Worm (Caenorhabditis elegans) whole organism, young adult: ENCODE results near the gene gln-5.

ENCODE experiments used
- D2030.7 ChIP-seq: fragments of 200-800 bp; sonication (Bioruptor generic); IDR thresholded peaks from 2 replicates; pipeline ENCODE4 v1.3.6; 2022; ENCODE audit warnings: missing genetic modification reagents, missing genetic modification characterization, missing compliant biosample characterization
- F22D6.2 ChIP-seq: sonication (generic microtip); optimal IDR thresholded peaks from 2 replicates; lab custom pipeline; 2016; ENCODE audit warnings: mild to moderate bottlenecking, missing genetic modification characterization, missing compliant biosample characterization
- F23B12.7 ChIP-seq: sonication (generic microtip); optimal IDR thresholded peaks from 2 replicates; lab custom pipeline; 2017; ENCODE audit warnings: missing genetic modification characterization, mild to moderate bottlenecking, missing compliant biosample characterization, antibody characterized with exemption, moderate library complexity; ENCODE audit not compliant: insufficient read depth
- F37B4.10 ChIP-seq: fragments of 200-800 bp; sonication (Bioruptor generic); IDR thresholded peaks from 2 replicates; pipeline ENCODE4 v1.3.6; 2022; ENCODE audit warnings: missing genetic modification characterization, missing compliant biosample characterization
- F39B2.1 ChIP-seq: fragments of 200-800 bp; sonication (Bioruptor generic); IDR thresholded peaks from 2 replicates; pipeline ENCODE4 v1.3.6; 2022; ENCODE audit warnings: missing genetic modification reagents, missing genetic modification characterization, missing compliant biosample characterization
- F49E8.2 ChIP-seq: sonication (generic microtip); optimal IDR thresholded peaks from 3 replicates; lab custom pipeline; 2017; ENCODE audit warnings: missing genetic modification characterization, mild to moderate bottlenecking, missing compliant biosample characterization, antibody characterized with exemption, moderate library complexity; ENCODE audit not compliant: insufficient read depth
- F52B5.7 ChIP-seq: sonication (generic microtip); optimal IDR thresholded peaks from 2 replicates; lab custom pipeline; 2016; ENCODE audit warnings: mild to moderate bottlenecking, missing genetic modification characterization, missing compliant biosample characterization
- F55B11.4 ChIP-seq: sonication (generic microtip); optimal IDR thresholded peaks from 2 replicates; lab custom pipeline; 2016; ENCODE audit warnings: missing compliant biosample characterization, missing genetic modification characterization, borderline replicate concordance; ENCODE audit not compliant: insufficient read depth
- F57A8.1 ChIP-seq: fragments of 200-800 bp; sonication (Bioruptor generic); optimal IDR thresholded peaks from 2 replicates; lab custom pipeline; 2018; ENCODE audit warnings: mild to moderate bottlenecking, missing genetic modification characterization, moderate library complexity, missing compliant biosample characterization
- K11D2.4 ChIP-seq: fragments of 200-800 bp; sonication (Bioruptor generic); IDR thresholded peaks from 2 replicates; pipeline ENCODE4 v1.3.6; 2022; ENCODE audit warnings: missing genetic modification reagents, missing genetic modification characterization, missing compliant biosample characterization
- K12H6.12 ChIP-seq: fragments of 200-800 bp; sonication (Bioruptor generic); optimal IDR thresholded peaks from 2 replicates; lab custom pipeline; 2018; ENCODE audit warnings: mild to moderate bottlenecking, missing genetic modification characterization, missing compliant biosample characterization
- T07F8.4 ChIP-seq: sonication (generic microtip); optimal IDR thresholded peaks from 2 replicates; lab custom pipeline; 2016; ENCODE audit warnings: mild to moderate bottlenecking, missing genetic modification characterization, moderate library complexity, missing compliant biosample characterization
- T26A5.8 ChIP-seq: sonication (generic microtip); optimal IDR thresholded peaks from 2 replicates; lab custom pipeline; 2016; ENCODE audit warnings: missing genetic modification characterization, missing compliant biosample characterization
- Y53G8AR.9 ChIP-seq: fragments of 200-800 bp; sonication (Bioruptor generic); conservative IDR thresholded peaks from 2 replicates; pipeline ENCODE4 v1.3.6; 2022; ENCODE audit warnings: missing genetic modification reagents, missing genetic modification characterization, missing compliant biosample characterization
- Y56A3A.18 ChIP-seq: fragments of 200-800 bp; sonication (Bioruptor generic); IDR thresholded peaks from 2 replicates; pipeline ENCODE4 v1.3.6; 2022; ENCODE audit warnings: missing genetic modification reagents, missing genetic modification characterization, missing compliant biosample characterization
- Y67H2A.10 ChIP-seq: fragments of 200-800 bp; sonication (Bioruptor generic); conservative IDR thresholded peaks from 2 replicates; pipeline ENCODE4 v1.3.6; 2022; ENCODE audit warnings: missing genetic modification reagents, missing genetic modification characterization, missing compliant biosample characterization
- Y79H2A.3 ChIP-seq: fragments of 200-800 bp; sonication (Bioruptor generic); conservative IDR thresholded peaks from 2 replicates; pipeline ENCODE4 v1.3.6; 2022; ENCODE audit warnings: missing genetic modification reagents, missing genetic modification characterization, missing compliant biosample characterization
- Y95B8A.8 ChIP-seq: fragments of 200-800 bp; sonication (Bioruptor generic); IDR thresholded peaks from 2 replicates; pipeline ENCODE4 v1.3.6; 2022; ENCODE audit warnings: missing genetic modification reagents, missing genetic modification characterization, missing compliant biosample characterization
- ZK185.1 ChIP-seq: sonication (generic microtip); optimal IDR thresholded peaks from 2 replicates; lab custom pipeline; 2016; ENCODE audit warnings: mild to moderate bottlenecking, missing genetic modification characterization, missing compliant biosample characterization; ENCODE audit not compliant: poor library complexity, severe bottlenecking
- atf-7 ChIP-seq: sonication (generic microtip); optimal IDR thresholded peaks from 2 replicates; lab custom pipeline; 2017; ENCODE audit warnings: mild to moderate bottlenecking, missing genetic modification characterization, missing compliant biosample characterization
- attf-3 ChIP-seq: fragments of 200-800 bp; sonication (Bioruptor generic); conservative IDR thresholded peaks from 2 replicates; pipeline ENCODE4 v1.3.6; 2022; ENCODE audit warnings: missing genetic modification reagents, missing genetic modification characterization, missing compliant biosample characterization
- attf-5 ChIP-seq: fragments of 200-800 bp; sonication (Bioruptor generic); optimal IDR thresholded peaks from 2 replicates; lab custom pipeline; 2018; ENCODE audit warnings: mild to moderate bottlenecking, missing genetic modification characterization, missing compliant biosample characterization
- bed-1 ChIP-seq: fragments of 200-800 bp; sonication (Bioruptor generic); IDR thresholded peaks from 2 replicates; pipeline ENCODE4 v1.3.6; 2022; ENCODE audit warnings: missing genetic modification reagents, missing genetic modification characterization, missing compliant biosample characterization
- ceh-40 ChIP-seq: fragments of 200-800 bp; sonication (Bioruptor generic); IDR thresholded peaks from 2 replicates; pipeline ENCODE4 v1.3.6; 2022; ENCODE audit warnings: missing genetic modification characterization, missing compliant biosample characterization
- chd-7 ChIP-seq: sonication (generic microtip); optimal IDR thresholded peaks from 2 replicates; lab custom pipeline; 2016; ENCODE audit warnings: mild to moderate bottlenecking, missing genetic modification characterization, moderate library complexity, missing compliant biosample characterization
- die-1 ChIP-seq: sonication (generic microtip); optimal IDR thresholded peaks from 2 replicates; lab custom pipeline; 2016; ENCODE audit warnings: missing genotype, mild to moderate bottlenecking, missing genetic modification characterization, missing compliant biosample characterization
- dox-1 ChIP-seq: fragments of 200-800 bp; sonication (Bioruptor generic); IDR thresholded peaks from 2 replicates; pipeline ENCODE4 v1.3.6; 2022; ENCODE audit warnings: missing genetic modification reagents, missing genetic modification characterization, missing compliant biosample characterization
- efl-1 ChIP-seq: fragments of 150-350 bp; optimal IDR thresholded peaks from 2 replicates; lab custom pipeline; 2014; ENCODE audit warnings: missing biosample characterization, missing genetic modification reagents, missing genetic modification characterization
- him-1 ChIP-seq: sonication (generic microtip); optimal IDR thresholded peaks from 2 replicates; lab custom pipeline; 2016; ENCODE audit warnings: missing genotype, missing genetic modification reagents, missing genetic modification characterization, missing compliant biosample characterization
- let-526 ChIP-seq: fragments of 200-800 bp; sonication (Bioruptor generic); IDR thresholded peaks from 2 replicates; pipeline ENCODE4 v1.3.6; 2022; ENCODE audit warnings: missing genetic modification reagents, missing genetic modification characterization, missing compliant biosample characterization
- lin-40 ChIP-seq: sonication (generic microtip); optimal IDR thresholded peaks from 2 replicates; lab custom pipeline; 2016; ENCODE audit warnings: missing genetic modification characterization, mild to moderate bottlenecking, missing compliant biosample characterization, missing genotype, missing genetic modification reagents
- lsl-1 ChIP-seq: fragments of 200-800 bp; sonication (Bioruptor generic); optimal IDR thresholded peaks from 2 replicates; lab custom pipeline; 2018; ENCODE audit warnings: mild to moderate bottlenecking, missing genetic modification characterization, moderate library complexity, missing compliant biosample characterization
- madf-10 ChIP-seq: sonication (generic microtip); optimal IDR thresholded peaks from 2 replicates; lab custom pipeline; 2016; ENCODE audit warnings: mild to moderate bottlenecking, missing genetic modification characterization, missing compliant biosample characterization
- mxl-1 ChIP-seq: sonication (generic microtip); optimal IDR thresholded peaks from 2 replicates; lab custom pipeline; 2016; ENCODE audit warnings: missing genetic modification characterization, missing compliant biosample characterization
- nfyb-1 ChIP-seq: fragments of 200-800 bp; sonication (Bioruptor generic); IDR thresholded peaks from 2 replicates; pipeline ENCODE4 v1.3.6; 2022; ENCODE audit warnings: missing genetic modification reagents, missing genetic modification characterization, missing compliant biosample characterization
- nhr-179 ChIP-seq: sonication (generic microtip); optimal IDR thresholded peaks from 2 replicates; lab custom pipeline; 2016; ENCODE audit warnings: mild to moderate bottlenecking, missing genetic modification characterization, missing compliant biosample characterization
- rpc-1 ChIP-seq, 2 experiments: fragments of 150-350 bp in 1 of 2; sonication (generic microtip) in 1 of 2; optimal IDR thresholded peaks; 2 replicates each; lab custom pipeline; 2014 to 2018; ENCODE audit warnings: missing biosample characterization in 1 of 2, missing genetic modification characterization in 1 of 2, missing genetic modification reagents in 1 of 2, missing genotype in 1 of 2
- sdz-38 ChIP-seq: sonication (generic microtip); optimal IDR thresholded peaks from 2 replicates; lab custom pipeline; 2016; ENCODE audit warnings: missing genotype, missing genetic modification characterization, missing compliant biosample characterization
- snpc-1.3 ChIP-seq: sonication (generic microtip); optimal IDR thresholded peaks from 2 replicates; lab custom pipeline; 2017; ENCODE audit warnings: missing genetic modification characterization, mild to moderate bottlenecking, missing compliant biosample characterization, antibody characterized with exemption, moderate library complexity, missing genotype, missing genetic modification reagents; ENCODE audit not compliant: insufficient read depth
- sptf-2 ChIP-seq: fragments of 200-800 bp; sonication (Bioruptor generic); optimal IDR thresholded peaks from 2 replicates; lab custom pipeline; 2018; ENCODE audit warnings: mild to moderate bottlenecking, missing genetic modification characterization, missing compliant biosample characterization
- tbx-9 ChIP-seq: sonication (generic microtip); optimal IDR thresholded peaks from 2 replicates; lab custom pipeline; 2016; ENCODE audit warnings: borderline replicate concordance, missing genetic modification characterization, inconsistent platforms, missing compliant biosample characterization
- ztf-18 ChIP-seq: sonication (generic microtip); optimal IDR thresholded peaks from 2 replicates; lab custom pipeline; 2016; ENCODE audit warnings: missing genotype, mild to moderate bottlenecking, missing genetic modification characterization, missing compliant biosample characterization
- ztf-28 ChIP-seq: fragments of 200-800 bp; sonication (Bioruptor generic); IDR thresholded peaks from 2 replicates; pipeline ENCODE4 v1.3.6; 2022; ENCODE audit warnings: missing genetic modification reagents, missing genetic modification characterization, missing compliant biosample characterization

Gene gln-5

DNA sequence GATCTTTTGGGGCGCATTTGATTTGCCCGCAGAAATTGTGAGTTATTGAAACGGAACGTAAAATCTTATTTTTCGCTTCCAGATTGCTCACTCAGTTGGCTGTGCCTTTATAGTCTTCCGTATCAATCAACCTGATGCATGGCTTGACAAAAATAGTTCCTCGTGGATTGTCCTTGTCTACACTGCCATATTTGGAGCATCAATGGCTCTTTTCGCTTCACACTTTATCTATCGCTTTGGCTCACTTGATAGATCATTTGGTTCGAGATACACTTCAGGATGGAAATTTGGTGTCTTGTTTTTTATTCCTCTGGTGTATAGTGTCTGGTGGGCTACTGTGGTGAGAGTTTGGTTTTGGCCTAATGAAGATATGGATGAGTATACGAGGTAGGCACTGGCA, 7.7 kb downstream of the gln-5 start:
- TF ChIP-seq nfyb-1 (GFP tag; lab: Robert Waterston, UW) (no peak), ztf-18 (tag; lab: Kevin White, UChicago) (no peak), nhr-179 (tag; lab: Kevin White, UChicago) (no peak), dox-1 (GFP tag; lab: Robert Waterston, UW) (no peak), F55B11.4 (tag; lab: Kevin White, UChicago) (no peak), F39B2.1 (no peak), sptf-2 (GFP tag; lab: Kevin White, UChicago) (no peak), T26A5.8 (no peak), Y53G8AR.9 (GFP tag; lab: Robert Waterston, UW) (no peak), atf-7 (no peak)

ce11 chrIV:17265279-17265678, 8.2 kb downstream of the gln-5 start, which contains the start of gene str-187:
Gene str-187 (plus strand): TSS chrIV:17265579.
- no peak for TF ChIP-seq snpc-1.3 (tag; lab: Kevin White, UChicago)
- no peak for TF ChIP-seq lin-40 (tag; lab: Kevin White, UChicago)
- no peak for TF ChIP-seq ceh-40
- no peak for TF ChIP-seq ZK185.1 (tag; lab: Kevin White, UChicago)
- TF ChIP-seq ztf-28 (GFP tag; lab: Robert Waterston, UW) = no peak
- no peak for TF ChIP-seq F49E8.2
- no peak for TF ChIP-seq T07F8.4 (tag; lab: Kevin White, UChicago)
- TF ChIP-seq him-1 (tag; lab: Kevin White, UChicago) = no peak
- TF ChIP-seq Y95B8A.8 (GFP tag; lab: Robert Waterston, UW) = no peak
- no peak for TF ChIP-seq nfyb-1 (GFP tag; lab: Robert Waterston, UW)
- TF ChIP-seq Y79H2A.3 (GFP tag; lab: Robert Waterston, UW) = no peak
- TF ChIP-seq F52B5.7 (tag; lab: Kevin White, UChicago) = no peak
- TF ChIP-seq attf-3 (GFP tag; lab: Robert Waterston, UW) = no peak
- TF ChIP-seq nhr-179 (tag; lab: Kevin White, UChicago) = no peak
- TF ChIP-seq mxl-1 (tag; lab: Kevin White, UChicago) = no peak
- TF ChIP-seq efl-1 = no peak
- no peak for TF ChIP-seq K11D2.4 (GFP tag; lab: Robert Waterston, UW)
- TF ChIP-seq madf-10 (tag; lab: Kevin White, UChicago) = no peak

DNA sequence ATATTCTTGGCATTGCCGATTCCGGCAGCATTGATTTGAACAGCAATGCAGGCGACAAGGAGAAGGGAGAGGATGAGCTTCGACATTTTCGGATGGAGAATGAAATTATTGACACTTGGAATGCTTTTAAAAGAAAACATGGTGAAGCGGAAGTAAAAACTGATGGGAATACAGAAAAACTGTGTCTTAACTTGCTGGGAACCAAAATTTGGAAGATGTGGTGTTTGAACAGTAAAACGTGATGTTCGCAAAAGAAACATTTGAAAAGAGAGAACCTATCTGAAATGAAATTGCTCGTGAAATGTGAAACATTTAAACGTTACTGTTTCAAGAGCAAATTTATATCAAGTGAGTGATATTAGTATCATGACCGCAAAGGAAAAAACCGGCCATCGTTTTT, 8.7 kb downstream of the gln-5 start, which contains the start of gene F26D10.13:
F26D10.13 (minus strand) TSS at position 101 of the 400 bp plus-strand sequence.
- no peak for TF ChIP-seq Y56A3A.18 (GFP tag; lab: Robert Waterston, UW)
- no peak for TF ChIP-seq lsl-1 (GFP tag; lab: Kevin White, UChicago)
- no peak for TF ChIP-seq F37B4.10 (GFP tag; lab: Robert Waterston, UW)
- no peak for TF ChIP-seq D2030.7 (GFP tag; lab: Robert Waterston, UW)
- no peak for TF ChIP-seq F22D6.2
- no peak for TF ChIP-seq Y67H2A.10 (GFP tag; lab: Robert Waterston, UW)
- no peak for TF ChIP-seq bed-1 (GFP tag; lab: Robert Waterston, UW)

DNA sequence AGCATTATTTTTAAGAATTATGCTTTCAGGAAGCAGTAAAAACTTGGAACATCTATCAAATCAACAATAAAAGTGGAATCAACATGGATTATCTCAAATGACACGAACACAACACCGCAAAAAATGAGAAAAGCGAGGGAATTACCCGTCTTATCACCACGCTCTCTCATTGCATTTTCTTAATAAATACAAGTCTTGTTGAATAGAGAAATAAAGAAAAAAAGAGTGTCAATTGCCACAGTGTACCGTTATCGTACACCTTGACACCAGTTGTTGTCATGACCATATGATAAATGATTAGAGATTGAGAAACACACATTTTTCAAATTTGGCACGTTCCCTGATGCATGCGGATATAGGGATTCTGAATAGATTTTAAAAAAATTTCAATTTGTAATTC, 9.7 kb downstream of the gln-5 start:
- TF ChIP-seq efl-1 (no peak), let-526 (no peak), K12H6.12 (tag; lab: Kevin White, UChicago) (no peak), Y67H2A.10 (GFP tag; lab: Robert Waterston, UW) (no peak), F23B12.7 (peak; percentile 54), chd-7 (tag; lab: Kevin White, UChicago) (no peak), rpc-1 (optimal IDR thresholded peaks at IDR 0.05; lab: Kevin White, UChicago) (no peak), rpc-1 (tag; optimal IDR thresholded peaks at IDR 0.05; lab: Kevin White, UChicago) (no peak), F57A8.1 (GFP tag; lab: Kevin White, UChicago) (no peak), K11D2.4 (GFP tag; lab: Robert Waterston, UW) (no peak), sdz-38 (tag; lab: Kevin White, UChicago) (no peak), die-1 (no peak), tbx-9 (tag; lab: Kevin White, UChicago) (no peak), bed-1 (GFP tag; lab: Robert Waterston, UW) (no peak), F49E8.2 (no peak), dox-1 (GFP tag; lab: Robert Waterston, UW) (peak; percentile 39; the same call in 1 of the 2 replicates), attf-5 (GFP tag; lab: Kevin White, UChicago) (peak; percentile 50)
